Worm (Caenorhabditis elegans) whole organism, L2 larva: ENCODE results near the gene unc-68.

Experiments used
- R02D3.7 ChIP-seq: fragments of 150-350 bp; optimal IDR thresholded peaks from 2 replicates; lab custom pipeline; 2014; ENCODE audit warnings: missing biosample characterization, missing genetic modification characterization
- alr-1 ChIP-seq: fragments of 150-350 bp; optimal IDR thresholded peaks from 2 replicates; lab custom pipeline; 2014; ENCODE audit warnings: missing biosample characterization, missing genetic modification characterization
- blmp-1 ChIP-seq: sonication (generic microtip); optimal IDR thresholded peaks from 2 replicates; lab custom pipeline; 2017; ENCODE audit warnings: missing genetic modification characterization, mild to moderate bottlenecking, missing compliant biosample characterization, antibody characterized with exemption, moderate library complexity; ENCODE audit not compliant: insufficient read depth
- ceh-82 ChIP-seq: fragments of 150-350 bp; optimal IDR thresholded peaks from 2 replicates; lab custom pipeline; 2014; ENCODE audit warnings: missing biosample characterization, missing genetic modification characterization
- fos-1 ChIP-seq: fragments of 150-350 bp; optimal IDR thresholded peaks from 2 replicates; lab custom pipeline; 2014; ENCODE audit warnings: missing biosample characterization, missing genetic modification characterization
- lin-11 ChIP-seq: fragments of 150-350 bp; sonication (generic microtip); optimal IDR thresholded peaks from 2 replicates; lab custom pipeline; 2014; ENCODE audit warnings: missing biosample characterization, missing genetic modification characterization, inconsistent platforms, mixed read lengths
- nhr-23 ChIP-seq: fragments of 150-350 bp; optimal IDR thresholded peaks from 2 replicates; lab custom pipeline; 2014; ENCODE audit warnings: missing biosample characterization, missing genetic modification reagents, missing genetic modification characterization
- nhr-237 ChIP-seq: fragments of 150-350 bp; optimal IDR thresholded peaks from 2 replicates; lab custom pipeline; 2014; ENCODE audit warnings: missing biosample characterization, missing genetic modification characterization
- nhr-25 ChIP-seq: fragments of 150-350 bp; sonication (generic microtip); optimal IDR thresholded peaks from 3 replicates; lab custom pipeline; 2014; ENCODE audit warnings: missing biosample characterization, missing genetic modification characterization
- skn-1 ChIP-seq: sonication (generic microtip); optimal IDR thresholded peaks from 2 replicates; lab custom pipeline; 2017; ENCODE audit warnings: missing biosample characterization, missing genetic modification characterization
- unc-39 ChIP-seq: fragments of 150-350 bp; optimal IDR thresholded peaks from 2 replicates; lab custom pipeline; 2014; ENCODE audit warnings: missing biosample characterization, missing genetic modification characterization
- zag-1 ChIP-seq: fragments of 150-350 bp; optimal IDR thresholded peaks from 2 replicates; lab custom pipeline; 2014; ENCODE audit warnings: missing biosample characterization, missing genetic modification characterization
- ztf-11 ChIP-seq: sonication (generic microtip); optimal IDR thresholded peaks from 2 replicates; lab custom pipeline; 2017; ENCODE audit warnings: missing biosample characterization, missing genetic modification characterization
- ztf-4 ChIP-seq: fragments of 150-350 bp; optimal IDR thresholded peaks from 2 replicates; lab custom pipeline; 2014; ENCODE audit warnings: missing biosample characterization, missing genetic modification characterization

DNA sequence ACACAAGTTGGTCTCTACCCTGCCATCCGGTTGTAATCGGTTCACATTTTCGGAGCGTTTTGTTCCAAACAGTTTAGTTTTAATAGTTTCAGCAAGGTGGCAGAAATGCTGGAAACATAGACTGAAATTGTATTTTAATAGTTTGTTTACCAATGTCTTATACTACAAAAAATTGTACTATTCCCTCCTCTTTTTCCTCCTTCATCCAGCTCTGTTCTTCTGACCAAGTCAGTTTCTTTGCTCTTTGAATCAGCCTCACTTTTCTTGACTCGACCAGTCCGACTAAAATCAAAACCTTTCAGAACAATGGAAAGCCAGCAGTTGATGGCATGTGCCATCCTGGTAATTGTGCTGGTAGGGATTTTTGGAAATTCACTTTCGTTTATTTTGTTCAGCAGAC lies 58.8 kb downstream of the unc-68 start, which contains the start of gene frpr-18:
- TF ChIP-seq unc-39 (tag; lab: Kevin White, UChicago) (no peak), zag-1 (tag; lab: Kevin White, UChicago) (no peak), nhr-25 (tag; lab: Kevin White, UChicago) (no peak), blmp-1 (tag; lab: Kevin White, UChicago) (no peak), nhr-23 (tag; lab: Kevin White, UChicago) (no peak), nhr-237 (tag; lab: Kevin White, UChicago) (no peak), ceh-82 (tag; lab: Kevin White, UChicago) (no peak), alr-1 (tag; lab: Kevin White, UChicago) (no peak), R02D3.7 (tag; lab: Kevin White, UChicago) (no peak), ztf-4 (tag; lab: Kevin White, UChicago) (no peak), skn-1 (tag; lab: Kevin White, UChicago) (no peak), fos-1 (tag; lab: Kevin White, UChicago) (no peak), ztf-11 (tag; lab: Kevin White, UChicago) (no peak), lin-11 (no peak)
